Worm (Caenorhabditis elegans): Measurements from ENCODE around the gene F35C11.5.

- no peak for TF ChIP-seq tab-1 (GFP tag; IDR thresholded peaks at IDR 0.05)
- TF ChIP-seq klf-2 (GFP tag; conservative IDR thresholded peaks at IDR 0.05): no peak
- TF ChIP-seq flt-1 (GFP tag; IDR thresholded peaks at IDR 0.05): no peak
- no peak for TF ChIP-seq ref-1 (GFP tag; conservative IDR thresholded peaks at IDR 0.05)
- no peak for TF ChIP-seq T22C8.4 (GFP tag; IDR thresholded peaks at IDR 0.05)
Measured at ce11 chrII:8225347-8225746, 28.2 kb upstream of the F35C11.5 start.
